Fruit fly (Drosophila melanogaster) whole organism, embryonic: Measurements from ENCODE around the gene Jupiter.

Source experiments
- Aef1 ChIP-seq: fragments of 200-800 bp; sonication (Bioruptor generic); IDR thresholded peaks from 3 replicates; pipeline ENCODE4 v1.3.6; 2022; ENCODE audit warnings: missing biosample characterization, missing genetic modification characterization
- Awh ChIP-seq: fragments of 200-800 bp; sonication (Bioruptor generic); IDR thresholded peaks from 2 replicates; pipeline ENCODE4, ENCODE4 v1.3.6; 2022; ENCODE audit warnings: missing biosample characterization, missing genetic modification characterization
- BEAF-32 ChIP-seq: fragments of 200-800 bp; sonication (Bioruptor generic); optimal IDR thresholded peaks from 3 replicates; lab custom pipeline; 2017; ENCODE audit warnings: missing biosample characterization, missing genetic modification characterization, mild to moderate bottlenecking, moderate library complexity, missing genetic modification reagents
- CG10654 ChIP-seq: fragments of 200-800 bp; sonication (Bioruptor generic); optimal IDR thresholded peaks from 2 replicates; lab custom pipeline; 2016; ENCODE audit warnings: missing biosample characterization, missing genetic modification characterization
- CG11696 ChIP-seq: fragments of 200-800 bp; sonication (Bioruptor generic); IDR thresholded peaks from 2 replicates; pipeline ENCODE4 v1.3.6; 2022; ENCODE audit warnings: missing biosample characterization, missing genetic modification characterization
- CG12942 ChIP-seq: fragments of 200-800 bp; sonication (Bioruptor generic); optimal IDR thresholded peaks from 3 replicates; lab custom pipeline; 2016; ENCODE audit warnings: missing biosample characterization, missing genetic modification characterization
- CG13287 ChIP-seq: fragments of 200-800 bp; sonication (Bioruptor generic); IDR thresholded peaks from 2 replicates; pipeline ENCODE4 v1.3.6; 2022; ENCODE audit warnings: missing biosample characterization, missing genetic modification characterization; ENCODE audit not compliant: partially characterized antibody
- CG13775 ChIP-seq: fragments of 200-800 bp; sonication (Bioruptor generic); optimal IDR thresholded peaks from 3 replicates; lab custom pipeline; 2017; ENCODE audit warnings: missing biosample characterization, mild to moderate bottlenecking, missing genetic modification characterization
- CG1603 ChIP-seq: fragments of 200-800 bp; sonication (Bioruptor generic); optimal IDR thresholded peaks from 2 replicates; lab custom pipeline; 2019; ENCODE audit warnings: missing biosample characterization, mild to moderate bottlenecking, missing genetic modification characterization, moderate library complexity
- CG2678 ChIP-seq: fragments of 200-800 bp; sonication (Bioruptor generic); optimal IDR thresholded peaks from 3 replicates; lab custom pipeline; 2019; ENCODE audit warnings: missing biosample characterization, mild to moderate bottlenecking, missing genetic modification characterization, moderate library complexity
- CG34422 ChIP-seq: fragments of 200-800 bp; sonication (Bioruptor generic); IDR thresholded peaks from 3 replicates; pipeline ENCODE4 v1.3.6; 2022; ENCODE audit warnings: missing biosample characterization, missing genetic modification characterization
- CG4360 ChIP-seq: fragments of 200-800 bp; sonication (Bioruptor generic); IDR thresholded peaks from 2 replicates; pipeline ENCODE4 v1.3.6; 2022; ENCODE audit warnings: missing biosample characterization, missing genetic modification characterization
- CG5180 ChIP-seq: fragments of 200-800 bp; sonication (Bioruptor generic); optimal IDR thresholded peaks from 3 replicates; lab custom pipeline; 2017; ENCODE audit warnings: missing biosample characterization, missing genetic modification characterization, mild to moderate bottlenecking, moderate library complexity, missing genetic modification reagents
- CG7987 ChIP-seq: fragments of 200-800 bp; sonication (Bioruptor generic); optimal IDR thresholded peaks from 2 replicates; lab custom pipeline; 2018; ENCODE audit warnings: missing biosample characterization, mild to moderate bottlenecking, missing genetic modification characterization, moderate library complexity
- Dbx ChIP-seq: fragments of 200-800 bp; sonication (Bioruptor generic); IDR thresholded peaks from 3 replicates; pipeline ENCODE4 v1.3.6; 2022; ENCODE audit warnings: missing biosample characterization, missing genetic modification characterization
- Ets97D ChIP-seq: fragments of 200-800 bp; sonication (Bioruptor generic); optimal IDR thresholded peaks from 3 replicates; lab custom pipeline; 2016; ENCODE audit warnings: missing biosample characterization, missing genetic modification characterization
- Fer2 ChIP-seq: fragments of 200-800 bp; sonication (Bioruptor generic); optimal IDR thresholded peaks from 2 replicates; lab custom pipeline; 2018; ENCODE audit warnings: missing biosample characterization, mild to moderate bottlenecking, missing genetic modification characterization, moderate library complexity
- Gug ChIP-seq: fragments of 200-800 bp; sonication (Bioruptor generic); IDR thresholded peaks from 4 replicates; pipeline ENCODE4 v1.3.6; 2022; ENCODE audit warnings: missing biosample characterization, missing genetic modification characterization
- Hr3 ChIP-seq: fragments of 200-800 bp; sonication (Bioruptor generic); optimal IDR thresholded peaks from 3 replicates; lab custom pipeline; 2016; ENCODE audit warnings: missing biosample characterization, missing genetic modification characterization
- Lim3 ChIP-seq: fragments of 200-800 bp; sonication (Bioruptor generic); IDR thresholded peaks from 2 replicates; pipeline ENCODE4 v1.3.6; 2022; ENCODE audit warnings: missing biosample characterization, missing genetic modification characterization
- NC2α ChIP-seq: fragments of 200-800 bp; sonication (Bioruptor generic); optimal IDR thresholded peaks from 2 replicates; lab custom pipeline; 2016; ENCODE audit warnings: missing biosample characterization, missing genetic modification characterization
- Rx ChIP-seq: fragments of 200-800 bp; sonication (Bioruptor generic); IDR thresholded peaks from 2 replicates; pipeline ENCODE4 v1.3.6; 2022; ENCODE audit warnings: missing biosample characterization, missing genetic modification characterization
- Vsx1 ChIP-seq: fragments of 200-800 bp; sonication (Bioruptor generic); optimal IDR thresholded peaks from 2 replicates; lab custom pipeline; 2017; ENCODE audit warnings: missing biosample characterization, mild to moderate bottlenecking, missing genetic modification characterization, missing genetic modification reagents
- ab ChIP-seq: fragments of 200-800 bp; sonication (Bioruptor generic); optimal IDR thresholded peaks from 2 replicates; lab custom pipeline; 2016; ENCODE audit warnings: missing biosample characterization, missing genetic modification characterization
- ac ChIP-seq: fragments of 200-800 bp; sonication (Bioruptor generic); optimal IDR thresholded peaks from 3 replicates; lab custom pipeline; 2017; ENCODE audit warnings: missing biosample characterization, mild to moderate bottlenecking, missing genetic modification characterization
- bigmax ChIP-seq: fragments of 200-800 bp; sonication (Bioruptor generic); optimal IDR thresholded peaks from 2 replicates; lab custom pipeline; 2018; ENCODE audit warnings: missing biosample characterization, mild to moderate bottlenecking, missing genetic modification characterization
- cad ChIP-seq: fragments of >200 bp; optimal IDR thresholded peaks from 2 replicates; lab custom pipeline; 2017; ENCODE audit warnings: missing biosample characterization, missing genetic modification characterization
- caup ChIP-seq: fragments of 200-800 bp; sonication (Bioruptor generic); optimal IDR thresholded peaks from 3 replicates; lab custom pipeline; 2017; ENCODE audit warnings: missing biosample characterization, mild to moderate bottlenecking, missing genetic modification characterization, moderate library complexity; ENCODE audit not compliant: severe bottlenecking
- crc ChIP-seq: fragments of 200-800 bp; sonication (Bioruptor generic); optimal IDR thresholded peaks from 2 replicates; lab custom pipeline; 2016; ENCODE audit warnings: missing biosample characterization, missing genetic modification characterization
- dmrt11E ChIP-seq: fragments of 200-800 bp; sonication (Bioruptor generic); optimal IDR thresholded peaks from 3 replicates; lab custom pipeline; 2018; ENCODE audit warnings: missing biosample characterization, mild to moderate bottlenecking, missing genetic modification characterization, moderate library complexity
- dmrt99B ChIP-seq: fragments of 200-800 bp; sonication (Bioruptor generic); optimal IDR thresholded peaks from 2 replicates; lab custom pipeline; 2018; ENCODE audit warnings: missing biosample characterization, mild to moderate bottlenecking, missing genetic modification characterization, moderate library complexity
- ewg ChIP-seq: fragments of 200-800 bp; sonication (Bioruptor generic); optimal IDR thresholded peaks from 3 replicates; lab custom pipeline; 2017; ENCODE audit warnings: mild to moderate bottlenecking, missing biosample characterization, missing genetic modification reagents, missing genetic modification characterization
- ftz-f1 ChIP-seq: fragments of 200-800 bp; sonication (Bioruptor generic); optimal IDR thresholded peaks from 2 replicates; lab custom pipeline; 2016; ENCODE audit warnings: missing biosample characterization, missing genetic modification characterization
- gsb-n ChIP-seq: fragments of 200-800 bp; sonication (Bioruptor generic); optimal IDR thresholded peaks from 3 replicates; lab custom pipeline; 2018; ENCODE audit warnings: missing biosample characterization, mild to moderate bottlenecking, missing genetic modification characterization
- ham ChIP-seq: fragments of 200-800 bp; sonication (Bioruptor generic); IDR thresholded peaks from 2 replicates; pipeline ENCODE4 v1.3.6; 2022; ENCODE audit warnings: missing biosample characterization, missing genetic modification characterization
- lov ChIP-seq, 2 experiments: fragments of 200-800 bp in 1 of 2; fragments of >200 bp in 1 of 2; sonication (Bioruptor generic) in 1 of 2; IDR thresholded peaks in 1 of 2; optimal IDR thresholded peaks in 1 of 2; 2 replicates in 1 of 2; 3 replicates in 1 of 2; pipeline versions ENCODE4 v1.3.6 to Lab custom; 2017 to 2022; ENCODE audit warnings: missing biosample characterization in 1 of 2, missing genetic modification characterization in 1 of 2
- nerfin-1 ChIP-seq: fragments of 200-800 bp; sonication (Bioruptor generic); optimal IDR thresholded peaks from 3 replicates; lab custom pipeline; 2019; ENCODE audit warnings: missing biosample characterization, mild to moderate bottlenecking, missing genetic modification characterization, moderate library complexity
- nerfin-2 ChIP-seq: fragments of 200-800 bp; sonication (Bioruptor generic); IDR thresholded peaks from 2 replicates; pipeline ENCODE4 v1.3.6; 2022; ENCODE audit warnings: missing biosample characterization, missing genetic modification characterization; ENCODE audit not compliant: partially characterized antibody
- odd ChIP-seq: fragments of 200-800 bp; sonication (Bioruptor generic); optimal IDR thresholded peaks from 2 replicates; lab custom pipeline; 2017; ENCODE audit warnings: missing biosample characterization, mild to moderate bottlenecking, missing genetic modification characterization
- pan ChIP-seq, 4 experiments: fragments of >200 bp in 3 of 4; fragments of 200-800 bp in 1 of 4; sonication (Bioruptor generic) in 1 of 4; optimal IDR thresholded peaks in 3 of 4; IDR thresholded peaks in 1 of 4; 2 replicates each; pipeline versions ENCODE4 v1.3.6 to Lab custom; 2017 to 2022; ENCODE audit warnings: missing biosample characterization in 2 of 4, missing genetic modification characterization in 2 of 4, mixed read lengths in 1 of 4
- pros ChIP-seq: fragments of 200-800 bp; sonication (Bioruptor generic); optimal IDR thresholded peaks from 3 replicates; lab custom pipeline; 2019; ENCODE audit warnings: missing biosample characterization, mild to moderate bottlenecking, missing genetic modification characterization, moderate library complexity
- pum ChIP-seq: fragments of 200-800 bp; sonication (Bioruptor generic); optimal IDR thresholded peaks from 2 replicates; lab custom pipeline; 2016; ENCODE audit warnings: missing biosample characterization, missing genetic modification characterization
- sd ChIP-seq: fragments of 200-800 bp; sonication (Bioruptor generic); optimal IDR thresholded peaks from 3 replicates; lab custom pipeline; 2018; ENCODE audit warnings: missing biosample characterization, mild to moderate bottlenecking, missing genetic modification characterization, moderate library complexity
- sna ChIP-seq: fragments of 200-800 bp; sonication (Bioruptor generic); IDR thresholded peaks from 2 replicates; pipeline ENCODE4 v1.3.6; 2022; ENCODE audit warnings: missing biosample characterization, missing genetic modification characterization; ENCODE audit not compliant: partially characterized antibody
- tll ChIP-seq, 2 experiments: fragments of 200-800 bp in 1 of 2; fragments of >200 bp in 1 of 2; sonication (Bioruptor generic) in 1 of 2; optimal IDR thresholded peaks; 2 replicates each; lab custom pipeline; 2017 to 2019; ENCODE audit warnings: missing biosample characterization in 2 of 2, missing genetic modification characterization in 2 of 2, mild to moderate bottlenecking in 1 of 2, moderate library complexity in 1 of 2
- wdn ChIP-seq: fragments of 200-800 bp; sonication (Bioruptor generic); IDR thresholded peaks from 2 replicates; pipeline ENCODE4 v1.3.6; 2022; ENCODE audit warnings: missing biosample characterization, missing genetic modification characterization
- yki ChIP-seq: fragments of >200 bp; optimal IDR thresholded peaks from 3 replicates; lab custom pipeline; 2018
- zf30C ChIP-seq: fragments of 200-800 bp; sonication (Bioruptor generic); optimal IDR thresholded peaks from 3 replicates; lab custom pipeline; 2018; ENCODE audit warnings: missing biosample characterization, mild to moderate bottlenecking, missing genetic modification characterization

Gene Jupiter

DNA sequence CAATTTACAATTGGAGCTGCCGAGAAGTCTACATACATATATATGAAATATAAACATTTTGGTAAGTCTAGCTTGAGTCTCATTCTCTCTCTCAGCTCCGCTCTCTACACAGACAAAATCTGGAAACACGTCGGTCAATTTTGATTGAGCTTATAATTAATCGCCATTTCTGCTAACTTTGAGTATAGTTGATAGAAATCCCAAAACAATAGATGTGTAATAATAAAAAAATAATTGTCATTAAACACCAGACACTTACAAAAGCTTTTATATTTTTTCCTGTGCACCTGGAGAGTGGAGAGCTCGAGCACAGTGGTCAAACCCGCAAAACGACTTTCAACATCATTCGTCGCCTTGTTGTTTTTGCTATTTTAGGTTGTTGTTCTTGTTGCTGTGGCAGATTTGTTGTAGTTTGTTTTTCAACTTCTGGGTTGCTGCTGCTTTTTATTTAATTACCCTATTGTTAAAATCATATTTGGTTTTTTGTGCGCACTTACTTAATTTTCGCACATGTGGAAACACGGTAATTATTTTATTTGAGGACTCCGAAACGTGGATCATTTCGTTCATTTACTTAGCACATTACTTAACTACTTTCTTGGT is 37.0 kb upstream of the Jupiter start (continued):
- TF ChIP-seq zf30C: peak; percentile 76
- peak; percentile 84 for TF ChIP-seq Rx (GFP tag; lab: Robert Waterston, UW)
- TF ChIP-seq ac (GFP tag; lab: Kevin White, UChicago): peak; percentile 59
- TF ChIP-seq NC2α (GFP tag; lab: Kevin White, UChicago): peak; percentile 88
- peak; percentile 94 for TF ChIP-seq CG12942 (GFP tag; lab: Kevin White, UChicago)
- peak; percentile 90 for TF ChIP-seq Vsx1 (GFP tag; lab: Kevin White, UChicago)
- TF ChIP-seq CG5180: peak; percentile 82
- no peak for TF ChIP-seq cad (GFP tag; lab: Kevin White, UChicago)
- peak; percentile 87 for TF ChIP-seq ewg (GFP tag; lab: Kevin White, UChicago)
- TF ChIP-seq dmrt11E: peak; percentile 91
- peak; percentile 94 for TF ChIP-seq Gug (GFP tag; lab: Robert Waterston, UW)
- peak; percentile 95 for TF ChIP-seq gsb-n (tag; lab: Kevin White, UChicago)
- peak; percentile 97 for TF ChIP-seq CG34422 (GFP tag; lab: Robert Waterston, UW)
- peak; percentile 85 for TF ChIP-seq sd (tag; lab: Kevin White, UChicago)
- peak; percentile 97 for TF ChIP-seq Dbx (GFP tag; lab: Robert Waterston, UW)
- TF ChIP-seq Aef1 (GFP tag; lab: Robert Waterston, UW): peak; percentile 96
- peak; percentile 97 for TF ChIP-seq Awh (GFP tag; lab: Robert Waterston, UW)
- no peak for TF ChIP-seq sna
- no peak for TF ChIP-seq BEAF-32 (GFP tag; lab: Kevin White, UChicago)
- TF ChIP-seq CG10654 (GFP tag; lab: Kevin White, UChicago): peak; percentile 91
- peak; percentile 83 for TF ChIP-seq Fer2
- no peak for TF ChIP-seq tll (GFP tag; optimal IDR thresholded peaks at IDR 0.05; lab: Kevin White, UChicago)
- peak; percentile 96 for TF ChIP-seq caup
- TF ChIP-seq nerfin-2 (GFP tag; lab: Robert Waterston, UW): no peak
- TF ChIP-seq crc (GFP tag; lab: Kevin White, UChicago): peak; percentile 89
- peak; percentile 95 for TF ChIP-seq CG1603 (tag; lab: Kevin White, UChicago)
- peak; percentile 90 for TF ChIP-seq odd
- TF ChIP-seq CG13287: no peak
- TF ChIP-seq lov (optimal IDR thresholded peaks at IDR 0.05; lab: Kevin White, UChicago): no peak
- peak; percentile 97 for TF ChIP-seq lov (GFP tag; IDR thresholded peaks at IDR 0.05; lab: Robert Waterston, UW)
- TF ChIP-seq CG11696: peak; percentile 91
- peak; percentile 97 for TF ChIP-seq wdn (GFP tag; lab: Robert Waterston, UW)
- peak; percentile 92 for TF ChIP-seq Hr3
- peak; percentile 78 for TF ChIP-seq CG4360 (GFP tag; lab: Robert Waterston, UW)
- peak; percentile 89 for TF ChIP-seq Lim3 (GFP tag; lab: Robert Waterston, UW)
- TF ChIP-seq CG2678 (tag; lab: Kevin White, UChicago): peak; percentile 98
- TF ChIP-seq bigmax (GFP tag; lab: Kevin White, UChicago): peak; percentile 59
- TF ChIP-seq ab: peak; percentile 84
- TF ChIP-seq nerfin-1 (tag; lab: Kevin White, UChicago): peak; percentile 90
- peak; percentile 93 for TF ChIP-seq pum (GFP tag; lab: Kevin White, UChicago)
- peak; percentile 88 for TF ChIP-seq Ets97D (GFP tag; lab: Kevin White, UChicago)
- TF ChIP-seq CG7987 (GFP tag; lab: Kevin White, UChicago): peak; percentile 92
- no peak for TF ChIP-seq pan (optimal IDR thresholded peaks at IDR 0.05; lab: Kevin White, UChicago)
- TF ChIP-seq pan (GFP tag; optimal IDR thresholded peaks at IDR 0.05 in 1 of 2, IDR thresholded peaks at IDR 0.05 in 1 of 2): peak in 1 of 2 experiments; percentile 98
- peak; percentile 92 for TF ChIP-seq ham (GFP tag; lab: Robert Waterston, UW)
- TF ChIP-seq dmrt99B (tag; lab: Kevin White, UChicago): peak; percentile 97
- TF ChIP-seq CG13775 (GFP tag; lab: Kevin White, UChicago): peak; percentile 94
- TF ChIP-seq yki (lab: Kevin White, UChicago): no peak
- TF ChIP-seq pros: no peak
- TF ChIP-seq ftz-f1: peak; percentile 53
